Worm (Caenorhabditis elegans) whole organism, L1 larva: ENCODE measurements around the gene W05E10.1.

Source experiments
- alr-1 ChIP-seq: fragments of 200-800 bp; sonication (Bioruptor generic); optimal IDR thresholded peaks from 2 replicates; lab custom pipeline; 2018; ENCODE audit warnings: borderline replicate concordance, mild to moderate bottlenecking, missing genetic modification characterization, missing compliant biosample characterization
- ceh-88 ChIP-seq: fragments of 200-800 bp; sonication (Bioruptor generic); IDR thresholded peaks from 2 replicates; pipeline ENCODE4 v1.3.6; 2022; ENCODE audit warnings: missing genetic modification characterization, missing compliant biosample characterization
- dsc-1 ChIP-seq: sonication (generic microtip); optimal IDR thresholded peaks from 2 replicates; lab custom pipeline; 2016; ENCODE audit warnings: mild to moderate bottlenecking, missing genetic modification characterization, missing compliant biosample characterization
- hlh-17 ChIP-seq: fragments of 200-800 bp; sonication (Bioruptor generic); optimal IDR thresholded peaks from 2 replicates; lab custom pipeline; 2018; ENCODE audit warnings: missing genetic modification characterization, mild to moderate bottlenecking, missing compliant biosample characterization, moderate library complexity, borderline replicate concordance
- pqm-1 ChIP-seq: sonication (generic microtip); optimal IDR thresholded peaks from 3 replicates; lab custom pipeline; 2017; ENCODE audit warnings: missing biosample characterization, missing genetic modification characterization

DNA sequence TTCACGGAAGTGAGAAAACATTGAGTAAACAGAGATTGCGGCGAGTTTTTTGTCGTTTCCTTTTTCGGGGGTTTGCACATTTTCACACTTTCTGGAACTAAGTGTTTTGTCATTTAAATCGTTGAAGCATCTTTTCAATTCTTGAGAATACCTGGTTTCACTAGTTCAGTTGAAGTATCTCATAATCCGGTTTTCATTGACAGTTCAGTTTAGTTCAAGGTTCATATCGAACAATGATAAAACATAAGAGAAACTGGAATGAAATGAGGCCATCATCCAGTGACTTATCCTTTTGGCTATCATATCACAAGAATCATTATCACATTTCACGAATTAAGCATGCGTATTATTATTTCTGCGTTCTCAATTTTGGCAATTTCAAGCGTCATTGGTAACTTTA is 24.3 kb downstream of the W05E10.1 start, which contains the start of gene F46F3.3:
- no peak for TF ChIP-seq alr-1
- TF ChIP-seq pqm-1 = no peak
- TF ChIP-seq dsc-1 (tag; lab: Kevin White, UChicago) = no peak
- TF ChIP-seq hlh-17 = no peak
- TF ChIP-seq ceh-88 (GFP tag; lab: Robert Waterston, UW) = no peak
